Fruit fly (Drosophila melanogaster): ENCODE results near the gene RYa-R.
A peak's percentile ranks its signal among the peaks of the same experiment; 100 is the strongest.

Gene RYa-R

DNA sequence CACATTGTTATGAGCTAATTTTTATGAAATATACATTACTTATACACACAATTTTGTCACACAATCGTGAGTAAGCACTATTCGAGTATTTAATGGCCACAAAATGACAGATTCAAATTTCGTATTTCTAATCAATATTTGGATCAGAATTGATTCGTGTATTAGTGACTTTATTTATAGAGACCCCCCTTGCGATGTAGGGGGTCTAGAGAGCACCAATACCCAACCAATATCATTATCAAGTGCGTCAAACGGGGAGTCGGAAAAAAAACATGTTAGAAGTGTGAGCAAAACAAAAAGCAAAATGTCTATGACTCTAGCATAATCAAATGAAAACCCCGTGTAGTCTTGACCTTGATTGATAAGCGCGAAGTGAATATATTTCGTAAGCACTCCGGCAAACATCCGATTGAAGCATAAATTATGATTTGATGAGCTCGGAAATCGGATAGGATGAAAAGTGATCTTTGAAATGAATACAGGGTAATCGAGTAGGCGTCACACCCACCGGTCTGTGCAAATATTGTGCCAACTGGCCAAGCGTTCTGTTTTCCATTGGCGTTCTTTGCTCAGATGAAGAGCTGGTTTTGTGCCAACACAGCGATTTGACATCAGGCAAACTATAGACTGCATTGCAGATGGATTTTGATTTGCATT, 44.5 kb upstream of the RYa-R start (continued):
- TF ChIP-seq dmrt11E (tag; optimal IDR thresholded peaks at IDR 0.05) = no peak
- TF ChIP-seq tio (GFP tag; optimal IDR thresholded peaks at IDR 0.05) = peak; percentile 26
- TF ChIP-seq CG8924 (tag; optimal IDR thresholded peaks at IDR 0.05) = no peak
- TF ChIP-seq Hr51 (GFP tag; optimal IDR thresholded peaks at IDR 0.05) = no peak
- peak; percentile 8 for TF ChIP-seq Dek (tag; optimal IDR thresholded peaks at IDR 0.05)
- peak; percentile 19 to 67 for TF ChIP-seq Pdp1 (GFP tag; optimal IDR thresholded peaks at IDR 0.05)
- peak; percentile 18 for TF ChIP-seq CG12104 (GFP tag; optimal IDR thresholded peaks at IDR 0.05)
- TF ChIP-seq ara (GFP tag; IDR thresholded peaks at IDR 0.05) = no peak
- TF ChIP-seq gfzf (GFP tag; optimal IDR thresholded peaks at IDR 0.05) = no peak
- peak; percentile 61 for TF ChIP-seq lilli (GFP tag; optimal IDR thresholded peaks at IDR 0.05)
- TF ChIP-seq H2.0 (GFP tag; IDR thresholded peaks at IDR 0.05) = no peak
- TF ChIP-seq Fer3 (tag; optimal IDR thresholded peaks at IDR 0.05) = peak; percentile 25
- peak; percentile 42 for TF ChIP-seq CG17385 (GFP tag; optimal IDR thresholded peaks at IDR 0.05)
- no peak for TF ChIP-seq CG4707 (GFP tag; optimal IDR thresholded peaks at IDR 0.05)
- no peak for TF ChIP-seq slp2 (GFP tag; optimal IDR thresholded peaks at IDR 0.05)
- no peak for TF ChIP-seq repo (GFP tag; optimal IDR thresholded peaks at IDR 0.05)
- no peak for TF ChIP-seq emc (GFP tag; optimal IDR thresholded peaks at IDR 0.05)
- TF ChIP-seq btn (GFP tag; optimal IDR thresholded peaks at IDR 0.05) = no peak
- TF ChIP-seq ind (GFP tag; optimal IDR thresholded peaks at IDR 0.05) = peak; percentile 47
- TF ChIP-seq lov (optimal IDR thresholded peaks at IDR 0.05) = no peak
- TF ChIP-seq lov (GFP tag; IDR thresholded peaks at IDR 0.05) = no peak
- TF ChIP-seq wdn (GFP tag; IDR thresholded peaks at IDR 0.05) = no peak
- no peak for TF ChIP-seq Optix (GFP tag; IDR thresholded peaks at IDR 0.05)
- no peak for TF ChIP-seq cg (GFP tag; optimal IDR thresholded peaks at IDR 0.05)
- TF ChIP-seq CG12391 (tag; optimal IDR thresholded peaks at IDR 0.05) = peak; percentile 23
- TF ChIP-seq gro (GFP tag; optimal IDR thresholded peaks at IDR 0.05) = peak; percentile 69
- TF ChIP-seq CG6813 (GFP tag; optimal IDR thresholded peaks at IDR 0.05) = peak; percentile 31
- TF ChIP-seq CG8290 (GFP tag; optimal IDR thresholded peaks at IDR 0.05) = no peak
- peak in 1 of 2 experiments; percentile 57 for TF ChIP-seq CG8290 (tag; optimal IDR thresholded peaks at IDR 0.05)
- TF ChIP-seq PHDP (tag; optimal IDR thresholded peaks at IDR 0.05) = peak; percentile 3
- TF ChIP-seq CG14441 (GFP tag; IDR thresholded peaks at IDR 0.05) = 0 out of 2 replicates have a peak, but pooled peaks have one; percentile 14
- no peak for TF ChIP-seq pum (GFP tag; optimal IDR thresholded peaks at IDR 0.05)
- TF ChIP-seq mirr (GFP tag; optimal IDR thresholded peaks at IDR 0.05) = peak; percentile 48
- peak; percentile 25 for TF ChIP-seq luna (GFP tag; optimal IDR thresholded peaks at IDR 0.05)
- TF ChIP-seq HmgZ (tag; optimal IDR thresholded peaks at IDR 0.05) = peak; percentile 43
- no peak for TF ChIP-seq zen2 (GFP tag; IDR thresholded peaks at IDR 0.05; ENCODE audit: partially characterized antibody)
- no peak for TF ChIP-seq Camta (GFP tag; optimal IDR thresholded peaks at IDR 0.05)
- peak in 1 of 2 experiments; percentile 60 for TF ChIP-seq eve (GFP tag; optimal IDR thresholded peaks at IDR 0.05)
- TF ChIP-seq Asciz (GFP tag; optimal IDR thresholded peaks at IDR 0.05) = peak; percentile 1
- TF ChIP-seq dpn (GFP tag; optimal IDR thresholded peaks at IDR 0.05) = peak in 1 of 2 experiments; percentile 19
- TF ChIP-seq HmgD (GFP tag; optimal IDR thresholded peaks at IDR 0.05) = no peak
- TF ChIP-seq usp (GFP tag; optimal IDR thresholded peaks at IDR 0.05) = no peak
- TF ChIP-seq Fer1 (GFP tag; optimal IDR thresholded peaks at IDR 0.05) = peak; percentile 40
- TF ChIP-seq gsb-n (tag; optimal IDR thresholded peaks at IDR 0.05) = no peak
- peak; percentile 41 for TF ChIP-seq grau (tag; optimal IDR thresholded peaks at IDR 0.05)
- TF ChIP-seq ERR (GFP tag; optimal IDR thresholded peaks at IDR 0.05) = no peak
- TF ChIP-seq sob (GFP tag; IDR thresholded peaks at IDR 0.05) = peak; percentile 20; the same call in 1 of the 2 replicates
- no peak for TF ChIP-seq Gug (GFP tag; IDR thresholded peaks at IDR 0.05)
- TF ChIP-seq Ptx1 (GFP tag; IDR thresholded peaks at IDR 0.05) = no peak

All from whole organism, embryonic.